Fruit fly (Drosophila melanogaster) whole organism, embryonic: Measurements from ENCODE around the gene ZnT35C.

Source experiments
- Asciz ChIP-seq: fragments of 200-800 bp; sonication (Bioruptor generic); optimal IDR thresholded peaks from 2 replicates; lab custom pipeline; 2017; ENCODE audit warnings: missing biosample characterization, mild to moderate bottlenecking, missing genetic modification characterization, missing genetic modification reagents
- Atf3 ChIP-seq: fragments of 200-800 bp; sonication (Bioruptor generic); optimal IDR thresholded peaks from 3 replicates; lab custom pipeline; 2016; ENCODE audit warnings: missing biosample characterization, missing genetic modification characterization
- BEAF-32 ChIP-seq: fragments of 200-800 bp; sonication (Bioruptor generic); optimal IDR thresholded peaks from 3 replicates; lab custom pipeline; 2017; ENCODE audit warnings: missing biosample characterization, missing genetic modification characterization, mild to moderate bottlenecking, moderate library complexity, missing genetic modification reagents
- CG10959 ChIP-seq: fragments of 200-800 bp; sonication (Bioruptor generic); IDR thresholded peaks from 2 replicates; pipeline ENCODE4 v1.3.6; 2022; ENCODE audit warnings: missing biosample characterization, missing genetic modification characterization
- CG11456 ChIP-seq: fragments of 200-800 bp; sonication (Bioruptor generic); IDR thresholded peaks from 3 replicates; pipeline ENCODE4 v1.3.6; 2022; ENCODE audit warnings: missing biosample characterization, missing genetic modification characterization
- CG11504 ChIP-seq: fragments of 200-800 bp; sonication (Bioruptor generic); optimal IDR thresholded peaks from 3 replicates; lab custom pipeline; 2019; ENCODE audit warnings: missing biosample characterization, mild to moderate bottlenecking, missing genetic modification characterization, moderate library complexity
- CG12155 ChIP-seq: fragments of 200-800 bp; sonication (Bioruptor generic); optimal IDR thresholded peaks from 3 replicates; lab custom pipeline; 2016; ENCODE audit warnings: missing biosample characterization, missing genetic modification characterization
- CG31224 ChIP-seq: fragments of 200-800 bp; sonication (Bioruptor generic); IDR thresholded peaks from 2 replicates; pipeline ENCODE4 v1.3.6; 2022; ENCODE audit warnings: missing biosample characterization, missing genetic modification characterization
- CG33213 ChIP-seq: fragments of 200-800 bp; sonication (Bioruptor generic); optimal IDR thresholded peaks from 3 replicates; lab custom pipeline; 2016; ENCODE audit warnings: missing biosample characterization, missing genetic modification characterization
- CG3407 ChIP-seq: fragments of 200-800 bp; sonication (Bioruptor generic); optimal IDR thresholded peaks from 2 replicates; lab custom pipeline; 2018; ENCODE audit warnings: missing biosample characterization, mild to moderate bottlenecking, missing genetic modification characterization
- CG4360 ChIP-seq: fragments of 200-800 bp; sonication (Bioruptor generic); IDR thresholded peaks from 2 replicates; pipeline ENCODE4 v1.3.6; 2022; ENCODE audit warnings: missing biosample characterization, missing genetic modification characterization
- CG5245 ChIP-seq: fragments of 200-800 bp; sonication (Bioruptor generic); optimal IDR thresholded peaks from 3 replicates; lab custom pipeline; 2016; ENCODE audit warnings: missing biosample characterization, missing genetic modification characterization
- CG5953 ChIP-seq: fragments of 200-800 bp; sonication (Bioruptor generic); IDR thresholded peaks from 2 replicates; pipeline ENCODE4 v1.3.6; 2022; ENCODE audit warnings: missing biosample characterization, missing genetic modification characterization
- CG6689 ChIP-seq: fragments of 200-800 bp; sonication (Bioruptor generic); IDR thresholded peaks from 2 replicates; pipeline ENCODE4 v1.3.6; 2022; ENCODE audit warnings: missing biosample characterization, missing genetic modification characterization
- CG7987 ChIP-seq: fragments of 200-800 bp; sonication (Bioruptor generic); optimal IDR thresholded peaks from 2 replicates; lab custom pipeline; 2018; ENCODE audit warnings: missing biosample characterization, mild to moderate bottlenecking, missing genetic modification characterization, moderate library complexity
- CG8944 ChIP-seq: fragments of 200-800 bp; sonication (Bioruptor generic); optimal IDR thresholded peaks from 3 replicates; lab custom pipeline; 2016; ENCODE audit warnings: missing biosample characterization, missing genetic modification characterization
- CG9797 ChIP-seq: fragments of 200-800 bp; sonication (Bioruptor generic); optimal IDR thresholded peaks from 3 replicates; lab custom pipeline; 2018; ENCODE audit warnings: missing biosample characterization, mild to moderate bottlenecking, missing genetic modification characterization
- CG9817 ChIP-seq: fragments of 200-800 bp; sonication (Bioruptor generic); optimal IDR thresholded peaks from 2 replicates; lab custom pipeline; 2018; ENCODE audit warnings: missing biosample characterization, mild to moderate bottlenecking, missing genetic modification characterization, moderate library complexity
- D ChIP-seq, 2 experiments: fragments of 200-800 bp in 1 of 2; fragments of >200 bp in 1 of 2; sonication (Bioruptor generic) in 1 of 2; optimal IDR thresholded peaks; 2 replicates in 1 of 2; 3 replicates in 1 of 2; lab custom pipeline; 2017; ENCODE audit warnings: mild to moderate bottlenecking in 1 of 2, missing biosample characterization in 1 of 2, missing genetic modification characterization in 1 of 2, missing genetic modification reagents in 1 of 2
- Dip3 ChIP-seq: fragments of 200-800 bp; sonication (Bioruptor generic); optimal IDR thresholded peaks from 3 replicates; lab custom pipeline; 2016; ENCODE audit warnings: missing biosample characterization, missing genetic modification characterization
- ERR ChIP-seq: fragments of 200-800 bp; sonication (Bioruptor generic); optimal IDR thresholded peaks from 2 replicates; lab custom pipeline; 2016; ENCODE audit warnings: missing biosample characterization, missing genetic modification characterization
- Hr78 ChIP-seq, 2 experiments: fragments of 200-800 bp in 1 of 2; fragments of >200 bp in 1 of 2; sonication (Bioruptor generic) in 1 of 2; optimal IDR thresholded peaks; 2 replicates each; lab custom pipeline; 2017 to 2019; ENCODE audit warnings: missing biosample characterization in 2 of 2, missing genetic modification characterization in 2 of 2, mild to moderate bottlenecking in 1 of 2, moderate library complexity in 1 of 2
- Max ChIP-seq: fragments of 200-800 bp; sonication (Bioruptor generic); optimal IDR thresholded peaks from 2 replicates; lab custom pipeline; 2016; ENCODE audit warnings: missing biosample characterization, mild to moderate bottlenecking, missing genetic modification characterization
- NC2β ChIP-seq: fragments of 200-800 bp; sonication (Bioruptor generic); optimal IDR thresholded peaks from 2 replicates; lab custom pipeline; 2016; ENCODE audit warnings: missing biosample characterization, missing genetic modification characterization
- NFAT ChIP-seq: fragments of 200-800 bp; sonication (Bioruptor generic); IDR thresholded peaks from 2 replicates; pipeline ENCODE4 v1.3.6; 2022; ENCODE audit warnings: missing biosample characterization, missing genetic modification characterization
- Oaz ChIP-seq: fragments of 200-800 bp; sonication (Bioruptor generic); IDR thresholded peaks from 2 replicates; pipeline ENCODE4 v1.3.6; 2022; ENCODE audit warnings: missing biosample characterization, missing genetic modification characterization
- Rfx ChIP-seq: fragments of 200-800 bp; sonication (Bioruptor generic); IDR thresholded peaks from 2 replicates; pipeline ENCODE4 v1.3.6; 2022; ENCODE audit warnings: missing biosample characterization, missing genetic modification characterization
- TFAM ChIP-seq: fragments of 200-800 bp; sonication (Bioruptor generic); optimal IDR thresholded peaks from 2 replicates; lab custom pipeline; 2017; ENCODE audit warnings: missing biosample characterization, missing genetic modification characterization, inconsistent platforms
- Trl ChIP-seq, 3 experiments: fragments of >200 bp in 2 of 3; fragments of 200-800 bp in 1 of 3; sonication (Bioruptor generic) in 1 of 3; optimal IDR thresholded peaks; 2 replicates in 1 of 3; 3 replicates in 2 of 3; lab custom pipeline; 2016 to 2017; ENCODE audit warnings: missing biosample characterization in 1 of 3, missing genetic modification characterization in 1 of 3
- cwo ChIP-seq: fragments of 200-800 bp; sonication (Bioruptor generic); optimal IDR thresholded peaks from 3 replicates; lab custom pipeline; 2017; ENCODE audit warnings: missing biosample characterization, missing genetic modification characterization, mild to moderate bottlenecking, moderate library complexity, missing genetic modification reagents
- dpn ChIP-seq, 2 experiments: fragments of 200-800 bp; sonication (Bioruptor generic); optimal IDR thresholded peaks; 3 replicates each; lab custom pipeline; 2016; ENCODE audit warnings: missing biosample characterization in 2 of 2, missing genetic modification characterization in 2 of 2
- eyg ChIP-seq: fragments of 200-800 bp; sonication (Bioruptor generic); optimal IDR thresholded peaks from 3 replicates; lab custom pipeline; 2016; ENCODE audit warnings: missing biosample characterization, missing genetic modification characterization
- gfzf ChIP-seq: fragments of 200-800 bp; sonication (Bioruptor generic); optimal IDR thresholded peaks from 2 replicates; lab custom pipeline; 2016; ENCODE audit warnings: missing biosample characterization, mild to moderate bottlenecking, missing genetic modification characterization, moderate library complexity
- hb ChIP-seq: fragments of 200-800 bp; sonication (Bioruptor generic); IDR thresholded peaks from 3 replicates; pipeline ENCODE4 v1.3.6; 2022; ENCODE audit warnings: missing biosample characterization, missing genetic modification characterization; ENCODE audit not compliant: partially characterized antibody
- hkb ChIP-seq, 2 experiments: fragments of 200-800 bp in 1 of 2; fragments of >200 bp in 1 of 2; sonication (Bioruptor generic) in 1 of 2; IDR thresholded peaks in 1 of 2; optimal IDR thresholded peaks in 1 of 2; 2 replicates each; pipeline versions ENCODE4 v1.3.6 to Lab custom; 2017 to 2022; ENCODE audit warnings: missing biosample characterization in 1 of 2, missing genetic modification characterization in 1 of 2
- ind ChIP-seq: fragments of 200-800 bp; sonication (Bioruptor generic); optimal IDR thresholded peaks from 3 replicates; lab custom pipeline; 2016; ENCODE audit warnings: missing biosample characterization, missing genetic modification characterization
- kni ChIP-seq: fragments of 200-800 bp; sonication (Bioruptor generic); optimal IDR thresholded peaks from 3 replicates; lab custom pipeline; 2017; ENCODE audit warnings: mild to moderate bottlenecking, missing biosample characterization, missing genetic modification reagents, missing genetic modification characterization
- maf-S ChIP-seq: fragments of 200-800 bp; sonication (Bioruptor generic); optimal IDR thresholded peaks from 2 replicates; lab custom pipeline; 2016; ENCODE audit warnings: missing biosample characterization, missing genetic modification characterization
- pho ChIP-seq: fragments of 200-800 bp; sonication (Bioruptor generic); optimal IDR thresholded peaks from 2 replicates; lab custom pipeline; 2016; ENCODE audit warnings: missing biosample characterization, missing genetic modification characterization
- pros ChIP-seq: fragments of 200-800 bp; sonication (Bioruptor generic); optimal IDR thresholded peaks from 3 replicates; lab custom pipeline; 2019; ENCODE audit warnings: missing biosample characterization, mild to moderate bottlenecking, missing genetic modification characterization, moderate library complexity
- ranshi ChIP-seq: fragments of 200-800 bp; sonication (Bioruptor generic); IDR thresholded peaks from 2 replicates; pipeline ENCODE4 v1.3.6; 2022; ENCODE audit warnings: missing biosample characterization, missing genetic modification characterization
- repo ChIP-seq: fragments of 200-800 bp; sonication (Bioruptor generic); optimal IDR thresholded peaks from 2 replicates; lab custom pipeline; 2016; ENCODE audit warnings: missing biosample characterization, missing genetic modification characterization
- run ChIP-seq: fragments of 200-800 bp; sonication (Bioruptor generic); optimal IDR thresholded peaks from 3 replicates; lab custom pipeline; 2018; ENCODE audit warnings: missing biosample characterization, mild to moderate bottlenecking, missing genetic modification characterization
- sim ChIP-seq: fragments of 200-800 bp; sonication (Bioruptor generic); IDR thresholded peaks from 2 replicates; pipeline ENCODE4 v1.3.6; 2022; ENCODE audit warnings: missing biosample characterization, missing genetic modification characterization
- wek ChIP-seq: fragments of 200-800 bp; sonication (Bioruptor generic); optimal IDR thresholded peaks from 3 replicates; lab custom pipeline; 2018; ENCODE audit warnings: missing biosample characterization, mild to moderate bottlenecking, missing genetic modification characterization, moderate library complexity
- wor ChIP-seq: fragments of 200-800 bp; sonication (Bioruptor generic); IDR thresholded peaks from 2 replicates; pipeline ENCODE4 v1.3.6; 2022; ENCODE audit warnings: missing biosample characterization, missing genetic modification characterization
- zen ChIP-seq: fragments of 200-800 bp; sonication (Bioruptor generic); optimal IDR thresholded peaks from 3 replicates; lab custom pipeline; 2018; ENCODE audit warnings: missing biosample characterization, mild to moderate bottlenecking, missing genetic modification characterization, moderate library complexity

The ZnT35C gene

DNA sequence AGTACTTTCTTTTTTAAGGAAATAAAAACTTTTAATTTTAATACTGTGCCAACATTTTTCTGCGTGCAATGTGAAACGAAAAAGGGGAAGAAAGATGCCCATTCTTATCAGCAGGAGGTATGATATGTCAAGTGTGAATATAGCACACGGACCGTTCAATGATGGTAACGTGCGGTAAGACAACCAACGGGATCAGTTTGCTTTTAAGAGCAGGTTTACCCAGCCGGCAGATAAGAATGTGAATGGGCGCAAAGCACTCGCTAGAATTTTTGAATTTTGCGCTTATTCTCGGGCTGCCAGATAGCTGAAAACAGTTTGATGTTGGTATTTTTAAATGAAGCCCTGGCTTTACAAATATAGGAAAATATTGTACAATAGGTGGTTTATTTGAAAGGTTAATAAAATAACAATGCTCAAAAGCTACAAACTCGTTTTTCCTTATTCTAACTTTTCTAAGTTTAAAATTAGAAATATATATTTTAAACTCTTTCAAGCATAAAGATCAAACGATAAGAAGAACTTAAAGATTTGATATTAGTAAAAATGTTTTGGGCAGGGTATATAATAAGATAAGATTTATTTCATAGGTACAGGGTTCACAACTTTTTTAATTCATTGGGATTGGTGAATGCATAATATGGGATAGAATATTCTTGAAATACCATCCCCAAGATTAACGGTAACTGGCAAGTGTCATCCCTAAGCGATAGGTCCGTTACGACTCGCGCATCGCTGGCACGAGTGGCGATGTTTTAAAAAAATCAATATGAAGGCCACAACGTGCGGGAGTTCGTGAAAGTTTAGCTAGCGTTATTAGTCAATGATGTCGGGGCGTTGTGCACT lies 870 bp upstream of the ZnT35C start, which contains the start of gene dao (continued):
- peak; percentile 34; the same call in 1 of the 2 replicates for TF ChIP-seq ranshi (GFP tag; lab: Robert Waterston, UW)
- no peak; the same call in 1 of the 2 replicates for TF ChIP-seq CG31224 (GFP tag; lab: Robert Waterston, UW)
- peak; percentile 81 for TF ChIP-seq BEAF-32 (GFP tag; lab: Kevin White, UChicago)
- TF ChIP-seq Asciz (GFP tag; lab: Kevin White, UChicago), result no peak
- peak; percentile 36 for TF ChIP-seq CG8944 (GFP tag; lab: Kevin White, UChicago)
- peak; percentile 28 for TF ChIP-seq Dip3 (GFP tag; lab: Kevin White, UChicago)
- TF ChIP-seq Max, result peak; percentile 3
- TF ChIP-seq CG5245 (GFP tag; lab: Kevin White, UChicago), result peak; percentile 12
- no peak for TF ChIP-seq NC2β (GFP tag; lab: Kevin White, UChicago)
- TF ChIP-seq zen (tag; lab: Kevin White, UChicago), result peak; percentile 1
- no peak for TF ChIP-seq Hr78 (GFP tag; optimal IDR thresholded peaks at IDR 0.05; lab: Kevin White, UChicago)
- TF ChIP-seq CG6689 (GFP tag; lab: Robert Waterston, UW), result 0 out of 2 replicates have a peak, but pooled peaks have one; percentile 34
- TF ChIP-seq CG12155 (GFP tag; lab: Kevin White, UChicago), result peak; percentile 83
- TF ChIP-seq Trl (optimal IDR thresholded peaks at IDR 0.05; lab: Kevin White, UChicago), result no peak
- TF ChIP-seq Trl (GFP tag; optimal IDR thresholded peaks at IDR 0.05; lab: Kevin White, UChicago), result no peak
- peak; percentile 20 for TF ChIP-seq gfzf (GFP tag; lab: Kevin White, UChicago)
- no peak for TF ChIP-seq CG7987 (GFP tag; lab: Kevin White, UChicago)
- TF ChIP-seq CG33213, result peak; percentile 5
- TF ChIP-seq pho (GFP tag; lab: Kevin White, UChicago), result peak; percentile 28
- TF ChIP-seq CG5953 (GFP tag; lab: Robert Waterston, UW), result no peak
- no peak for TF ChIP-seq kni
- TF ChIP-seq run (tag; lab: Kevin White, UChicago), result no peak
- peak; percentile 74 for TF ChIP-seq hb (GFP tag; lab: Robert Waterston, UW)
- TF ChIP-seq NFAT (GFP tag; lab: Robert Waterston, UW), result peak; percentile 40; the same call in 1 of the 2 replicates
- TF ChIP-seq repo (GFP tag; lab: Kevin White, UChicago), result no peak
- no peak for TF ChIP-seq CG9797 (GFP tag; lab: Kevin White, UChicago)
- TF ChIP-seq Rfx (GFP tag; lab: Robert Waterston, UW), result peak; percentile 78
- 0 out of 2 replicates have a peak, but pooled peaks have one; percentile 5 for TF ChIP-seq CG10959
- TF ChIP-seq ERR (GFP tag; lab: Kevin White, UChicago), result no peak
- TF ChIP-seq cwo (GFP tag; lab: Kevin White, UChicago), result no peak
- TF ChIP-seq Oaz (GFP tag; lab: Robert Waterston, UW), result 0 out of 2 replicates have a peak, but pooled peaks have one; percentile 22
- TF ChIP-seq CG4360 (GFP tag; lab: Robert Waterston, UW), result no peak
- TF ChIP-seq CG11504, result peak; percentile 52
- TF ChIP-seq sim (GFP tag; lab: Robert Waterston, UW), result no peak
- TF ChIP-seq maf-S (GFP tag; lab: Kevin White, UChicago), result no peak
- TF ChIP-seq wek (GFP tag; lab: Kevin White, UChicago), result no peak
- no peak for TF ChIP-seq wor (GFP tag; lab: Robert Waterston, UW)
- no peak for TF ChIP-seq hkb (optimal IDR thresholded peaks at IDR 0.05; lab: Kevin White, UChicago)
- no peak for TF ChIP-seq hkb (GFP tag; IDR thresholded peaks at IDR 0.05; lab: Robert Waterston, UW)
- no peak for TF ChIP-seq eyg (GFP tag; lab: Kevin White, UChicago)
- TF ChIP-seq TFAM (GFP tag; lab: Kevin White, UChicago), result no peak
- TF ChIP-seq CG3407 (GFP tag; lab: Kevin White, UChicago), result no peak
- TF ChIP-seq pros (GFP tag; lab: Kevin White, UChicago), result no peak
- peak; percentile 70 for TF ChIP-seq CG11456 (GFP tag; lab: Robert Waterston, UW)
- peak; percentile 27 to 61 for TF ChIP-seq dpn (GFP tag; optimal IDR thresholded peaks at IDR 0.05; lab: Kevin White, UChicago)
- peak; percentile 18 for TF ChIP-seq Atf3
- TF ChIP-seq CG9817 (tag; lab: Kevin White, UChicago), result peak; percentile 45
- TF ChIP-seq D (optimal IDR thresholded peaks at IDR 0.05; lab: Kevin White, UChicago), result no peak
- no peak for TF ChIP-seq D (GFP tag; optimal IDR thresholded peaks at IDR 0.05; lab: Kevin White, UChicago)
- peak; percentile 68 for TF ChIP-seq ind (GFP tag; lab: Kevin White, UChicago)
